Worm (Caenorhabditis elegans) whole organism, late embryonic: ENCODE data around the gene mlk-1.

Experiments used
- Y22D7AL.16 ChIP-seq: sonication (generic microtip); optimal IDR thresholded peaks from 2 replicates; lab custom pipeline; 2016; ENCODE audit warnings: missing genetic modification characterization, missing compliant biosample characterization
- ceh-22 ChIP-seq: sonication (generic microtip); optimal IDR thresholded peaks from 2 replicates; lab custom pipeline; 2017; ENCODE audit warnings: missing biosample characterization, missing genetic modification characterization
- ceh-24 ChIP-seq: sonication (generic microtip); optimal IDR thresholded peaks from 2 replicates; lab custom pipeline; 2016; ENCODE audit warnings: mild to moderate bottlenecking, missing genetic modification characterization, missing compliant biosample characterization
- dve-1 ChIP-seq: sonication (generic microtip); optimal IDR thresholded peaks from 2 replicates; lab custom pipeline; 2017; ENCODE audit warnings: antibody characterized with exemption, mild to moderate bottlenecking, missing genetic modification characterization, missing compliant biosample characterization
- ets-4 ChIP-seq: sonication (generic microtip); optimal IDR thresholded peaks from 2 replicates; lab custom pipeline; 2016; ENCODE audit warnings: missing genetic modification characterization, missing compliant biosample characterization
- hlh-6 ChIP-seq: sonication (generic microtip); optimal IDR thresholded peaks from 2 replicates; lab custom pipeline; 2016; ENCODE audit warnings: missing genotype, missing genetic modification characterization, missing compliant biosample characterization
- pqm-1 ChIP-seq: sonication (generic microtip); optimal IDR thresholded peaks from 2 replicates; lab custom pipeline; 2016; ENCODE audit warnings: missing genetic modification characterization, missing compliant biosample characterization
- ref-2 ChIP-seq: sonication (generic microtip); optimal IDR thresholded peaks from 2 replicates; lab custom pipeline; 2016; ENCODE audit warnings: missing genetic modification characterization, missing compliant biosample characterization
- sox-4 ChIP-seq: sonication (generic microtip); optimal IDR thresholded peaks from 2 replicates; lab custom pipeline; 2017; ENCODE audit warnings: mild to moderate bottlenecking, missing genetic modification characterization, inconsistent platforms, missing compliant biosample characterization
- syd-9 ChIP-seq: sonication (generic microtip); optimal IDR thresholded peaks from 2 replicates; lab custom pipeline; 2016; ENCODE audit warnings: mild to moderate bottlenecking, missing genetic modification characterization, moderate library complexity, missing compliant biosample characterization

DNA sequence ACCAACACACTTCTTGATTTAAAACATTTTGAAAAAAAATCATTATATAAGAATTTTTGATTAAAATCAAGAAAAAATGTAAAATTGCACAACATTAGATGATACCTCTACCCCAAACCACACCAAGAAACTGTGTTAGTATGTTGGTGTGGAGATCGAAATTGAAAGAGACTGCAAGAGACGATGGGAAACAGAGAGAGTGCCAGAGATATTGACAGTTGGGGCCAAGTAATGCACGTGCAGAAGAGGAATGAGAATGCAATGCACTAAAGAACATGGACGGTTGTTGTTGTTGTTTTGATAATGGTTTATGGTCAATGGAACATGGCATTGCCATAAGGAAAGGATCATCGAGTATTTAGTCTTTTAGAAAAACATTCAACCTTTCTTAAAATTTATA is 32.4 kb downstream of the mlk-1 start:
- TF ChIP-seq sox-4 (tag; lab: Kevin White, UChicago): no peak
- TF ChIP-seq ets-4 (tag; lab: Kevin White, UChicago): no peak
- TF ChIP-seq syd-9: no peak
- no peak for TF ChIP-seq hlh-6 (tag; lab: Kevin White, UChicago)
- TF ChIP-seq ceh-24 (tag; lab: Kevin White, UChicago): no peak
- TF ChIP-seq ref-2 (tag; lab: Kevin White, UChicago): no peak
- TF ChIP-seq Y22D7AL.16 (tag; lab: Kevin White, UChicago): no peak
- no peak for TF ChIP-seq ceh-22 (tag; lab: Kevin White, UChicago)
- TF ChIP-seq dve-1 (tag; lab: Kevin White, UChicago): no peak
- no peak for TF ChIP-seq pqm-1 (tag; lab: Kevin White, UChicago)
